Fruit fly (Drosophila melanogaster): ENCODE measurements around the gene Pcyt1.

Pcyt1 gene

dm6 chr3L:1558178-1558788 is 12.4 kb downstream of the Pcyt1 start, which contains the start of the genes Pex10 and CG12099 (continued):
- peak; percentile 69 for TF ChIP-seq CG7368 (GFP tag; optimal IDR thresholded peaks at IDR 0.05)
- peak; percentile 86 for TF ChIP-seq CG3032 (tag; optimal IDR thresholded peaks at IDR 0.05)
- TF ChIP-seq CG8632 (GFP tag; optimal IDR thresholded peaks at IDR 0.05): peak; percentile 81
- TF ChIP-seq Hr4 (GFP tag; optimal IDR thresholded peaks at IDR 0.05): peak; percentile 81
- peak; percentile 82 for TF ChIP-seq Sox102F (GFP tag; optimal IDR thresholded peaks at IDR 0.05)
- peak; percentile 83 for TF ChIP-seq lz (GFP tag; optimal IDR thresholded peaks at IDR 0.05)
- no peak for TF ChIP-seq pdm3 (GFP tag; optimal IDR thresholded peaks at IDR 0.05)
- TF ChIP-seq achi (GFP tag; optimal IDR thresholded peaks at IDR 0.05): peak; percentile 86
- TF ChIP-seq CG1621 (tag; optimal IDR thresholded peaks at IDR 0.05): peak; percentile 58

- no peak for TF ChIP-seq dac (GFP tag; optimal IDR thresholded peaks at IDR 0.05)
- TF ChIP-seq Hr38 (GFP tag; optimal IDR thresholded peaks at IDR 0.05): no peak
- TF ChIP-seq CG4318 (GFP tag; optimal IDR thresholded peaks at IDR 0.05): no peak
- no peak for TF ChIP-seq Eip93F (GFP tag; optimal IDR thresholded peaks at IDR 0.05)
- no peak for TF ChIP-seq pdm3 (GFP tag; optimal IDR thresholded peaks at IDR 0.05)
- TF ChIP-seq ss (GFP tag; optimal IDR thresholded peaks at IDR 0.05): no peak
- TF ChIP-seq CG10669 (GFP tag; optimal IDR thresholded peaks at IDR 0.05): no peak
- TF ChIP-seq salr (GFP tag; optimal IDR thresholded peaks at IDR 0.05): no peak
- TF ChIP-seq esn (GFP tag; optimal IDR thresholded peaks at IDR 0.05): no peak
- no peak for TF ChIP-seq OdsH (GFP tag; optimal IDR thresholded peaks at IDR 0.05)
- no peak for TF ChIP-seq fd85E (GFP tag; optimal IDR thresholded peaks at IDR 0.05)
- no peak for TF ChIP-seq CG15336 (GFP tag; IDR thresholded peaks at IDR 0.05)
- no peak for TF ChIP-seq Ets96B (tag; optimal IDR thresholded peaks at IDR 0.05)
- TF ChIP-seq CG32006 (GFP tag; optimal IDR thresholded peaks at IDR 0.05): no peak
- no peak for TF ChIP-seq CG11902 (GFP tag; optimal IDR thresholded peaks at IDR 0.05)
- TF ChIP-seq CG10631 (GFP tag; optimal IDR thresholded peaks at IDR 0.05): no peak
- TF ChIP-seq vri (GFP tag; optimal IDR thresholded peaks at IDR 0.05): no peak
- TF ChIP-seq Sox14 (GFP tag; optimal IDR thresholded peaks at IDR 0.05): no peak
- TF ChIP-seq eg (GFP tag; IDR thresholded peaks at IDR 0.05): no peak
These were observed 19.2 kb downstream of the Pcyt1 start, which contains the start of gene CG12003 for dm6 chr3L:1565092-1565491. Gene CG12003 (plus strand): TSS chr3L:1565392.

dm6 chr3L:1568225-1569161 is 22.6 kb downstream of the Pcyt1 start, which contains the start of gene CG7879:
Gene CG7879 (minus strand): TSS chr3L:1568608.
- no peak for TF ChIP-seq CG1621 (tag; optimal IDR thresholded peaks at IDR 0.05)
- TF ChIP-seq CG11902 (GFP tag; optimal IDR thresholded peaks at IDR 0.05): no peak
- peak; percentile 34; the same call in 2 of the 3 replicates for TF ChIP-seq CG6163 (GFP tag; IDR thresholded peaks at IDR 0.05)
- peak; percentile 29 for TF ChIP-seq CG3919 (GFP tag; optimal IDR thresholded peaks at IDR 0.05)
- TF ChIP-seq Eip78C (GFP tag): peak; percentile 73
- no peak for TF ChIP-seq Met (GFP tag; optimal IDR thresholded peaks at IDR 0.05)
- TF ChIP-seq lz (GFP tag; optimal IDR thresholded peaks at IDR 0.05): peak; percentile 19
- no peak for TF ChIP-seq CG11294 (GFP tag; IDR thresholded peaks at IDR 0.05)
- no peak for TF ChIP-seq CG6276 (GFP tag; optimal IDR thresholded peaks at IDR 0.05)
- peak; percentile 57 for TF ChIP-seq svp (GFP tag)
- TF ChIP-seq CG16779 (tag; optimal IDR thresholded peaks at IDR 0.05): peak; percentile 50
- peak; percentile 18 for TF ChIP-seq CG3032 (tag; optimal IDR thresholded peaks at IDR 0.05)
- TF ChIP-seq esn (GFP tag; optimal IDR thresholded peaks at IDR 0.05): peak; percentile 43
- no peak for TF ChIP-seq spab (GFP tag; optimal IDR thresholded peaks at IDR 0.05)
- no peak for TF ChIP-seq Ets21C (GFP tag; optimal IDR thresholded peaks at IDR 0.05)
- TF ChIP-seq Smox (GFP tag; optimal IDR thresholded peaks at IDR 0.05): no peak
- no peak for TF ChIP-seq CG10669 (GFP tag; optimal IDR thresholded peaks at IDR 0.05)
- TF ChIP-seq Hr38 (GFP tag; optimal IDR thresholded peaks at IDR 0.05): no peak
- no peak for TF ChIP-seq dac (GFP tag; optimal IDR thresholded peaks at IDR 0.05)
- no peak for TF ChIP-seq topi (GFP tag; optimal IDR thresholded peaks at IDR 0.05)
- TF ChIP-seq achi (GFP tag; optimal IDR thresholded peaks at IDR 0.05): no peak
- TF ChIP-seq Eip93F (GFP tag; optimal IDR thresholded peaks at IDR 0.05): no peak
- TF ChIP-seq pdm3 (GFP tag; optimal IDR thresholded peaks at IDR 0.05): no peak
- no peak for TF ChIP-seq Gug (GFP tag; IDR thresholded peaks at IDR 0.05)
- TF ChIP-seq CG8119 (GFP tag; IDR thresholded peaks at IDR 0.05): no peak
- peak; percentile 28 for TF ChIP-seq dsx (GFP tag; optimal IDR thresholded peaks at IDR 0.05; ENCODE audit: poor library complexity, severe bottlenecking)
- no peak for TF ChIP-seq salr (GFP tag; optimal IDR thresholded peaks at IDR 0.05)
- TF ChIP-seq CG6792 (GFP tag; optimal IDR thresholded peaks at IDR 0.05): no peak
- TF ChIP-seq Eip75B (GFP tag; optimal IDR thresholded peaks at IDR 0.05): no peak
- no peak for TF ChIP-seq fkh (GFP tag; optimal IDR thresholded peaks at IDR 0.05)

All from whole organism, prepupa.